Fruit fly (Drosophila melanogaster) whole organism, prepupa: ENCODE results near the gene Pgant5.

Source experiments
- Blimp-1 ChIP-seq: fragments of 200-800 bp; sonication (Bioruptor generic); optimal IDR thresholded peaks from 3 replicates; lab custom pipeline; 2017; ENCODE audit warnings: missing biosample characterization, missing genetic modification characterization, mild to moderate bottlenecking, moderate library complexity, missing genetic modification reagents
- CG10669 ChIP-seq: fragments of 200-800 bp; sonication (Bioruptor generic); optimal IDR thresholded peaks from 3 replicates; lab custom pipeline; 2018; ENCODE audit warnings: missing biosample characterization, mild to moderate bottlenecking, missing genetic modification characterization, moderate library complexity
- CG11902 ChIP-seq: fragments of 200-800 bp; sonication (Bioruptor generic); optimal IDR thresholded peaks from 3 replicates; lab custom pipeline; 2016; ENCODE audit warnings: missing biosample characterization, missing genetic modification characterization
- CG15336 ChIP-seq: fragments of 200-800 bp; sonication (Bioruptor generic); IDR thresholded peaks from 2 replicates; pipeline ENCODE4 v1.3.6; 2022; ENCODE audit warnings: missing biosample characterization, missing genetic modification characterization
- CG1621 ChIP-seq: fragments of 200-800 bp; sonication (Bioruptor generic); optimal IDR thresholded peaks from 3 replicates; lab custom pipeline; 2018; ENCODE audit warnings: missing biosample characterization, mild to moderate bottlenecking, missing genetic modification characterization
- CG6276 ChIP-seq: fragments of 200-800 bp; sonication (Bioruptor generic); optimal IDR thresholded peaks from 2 replicates; lab custom pipeline; 2017; ENCODE audit warnings: missing biosample characterization, mild to moderate bottlenecking, missing genetic modification characterization
- CG6808 ChIP-seq: fragments of 200-800 bp; sonication (Bioruptor generic); optimal IDR thresholded peaks from 3 replicates; lab custom pipeline; 2017; ENCODE audit warnings: missing biosample characterization, missing genetic modification characterization, mild to moderate bottlenecking, moderate library complexity, missing genetic modification reagents
- Ets96B ChIP-seq: fragments of 200-800 bp; optimal IDR thresholded peaks from 2 replicates; lab custom pipeline; 2019; ENCODE audit warnings: missing biosample characterization, mild to moderate bottlenecking, missing genetic modification characterization, moderate library complexity
- Gug ChIP-seq: fragments of 200-800 bp; sonication (Bioruptor generic); IDR thresholded peaks from 2 replicates; pipeline ENCODE4 v1.3.6; 2022; ENCODE audit warnings: missing biosample characterization, missing genetic modification characterization
- Hr39 ChIP-seq: fragments of 200-800 bp; sonication (Bioruptor generic); optimal IDR thresholded peaks from 2 replicates; lab custom pipeline; 2016; ENCODE audit warnings: missing biosample characterization, missing genetic modification characterization
- eg ChIP-seq: fragments of 200-800 bp; sonication (Bioruptor generic); IDR thresholded peaks from 3 replicates; pipeline ENCODE4 v1.3.6; 2022; ENCODE audit warnings: missing biosample characterization, missing genetic modification characterization
- salr ChIP-seq, 2 experiments: fragments of 200-800 bp; sonication (Bioruptor generic); optimal IDR thresholded peaks; 3 replicates each; lab custom pipeline; 2016 to 2018; ENCODE audit warnings: missing biosample characterization in 2 of 2, missing genetic modification characterization in 2 of 2, mild to moderate bottlenecking in 1 of 2
- spab ChIP-seq: fragments of 200-800 bp; sonication (Bioruptor generic); optimal IDR thresholded peaks from 2 replicates; lab custom pipeline; 2017; ENCODE audit warnings: missing biosample characterization, mild to moderate bottlenecking, missing genetic modification characterization, missing genetic modification reagents

dm6 chr2L:5037402-5037860, 56.0 kb downstream of the Pgant5 start, which contains the start of the genes CG14042 and SP555:
- TF ChIP-seq Hr39 (no peak), CG1621 (tag; lab: Kevin White, UChicago) (no peak), Gug (GFP tag; lab: Robert Waterston, UW) (no peak), spab (no peak), CG6808 (GFP tag; lab: Kevin White, UChicago) (no peak), salr (GFP tag; optimal IDR thresholded peaks at IDR 0.05; lab: Kevin White, UChicago) (no peak), eg (no peak), Ets96B (tag; lab: Kevin White, UChicago) (no peak), CG6276 (GFP tag; lab: Kevin White, UChicago) (no peak), Blimp-1 (no peak), CG15336 (no peak), CG11902 (GFP tag; lab: Kevin White, UChicago) (no peak), CG10669 (no peak)
